Worm (Caenorhabditis elegans): ENCODE data around the gene clec-195.
"Not testable (repeated sequence)": the region's sequence is repeated elsewhere in the genome, so short reads cannot be mapped to it uniquely, and the experiment has no call there.

Gene clec-195

ce11 chrIV:17070791-17071190 lies 25.2 kb upstream of the clec-195 start, which contains the start of gene Y116A8C.24:
Y116A8C.24 (minus strand) TSS chrIV:17070891.
- TF ChIP-seq egl-27, F10B5.3, ZK546.5 (tag; optimal IDR thresholded peaks at IDR 0.05): not testable (repeated sequence)

ce11 chrIV:17064937-17065336 lies 19.3 kb upstream of the clec-195 start, which contains the start of gene Y116A8C.465:
Y116A8C.465 (plus strand) TSS chrIV:17065237.
- not testable (repeated sequence) for TF ChIP-seq spr-1 (tag; optimal IDR thresholded peaks at IDR 0.05); set-16 (GFP tag; IDR thresholded peaks at IDR 0.05); zip-2 (tag; optimal IDR thresholded peaks at IDR 0.05)

- not testable (repeated sequence) for TF ChIP-seq ztf-11 (tag; optimal IDR thresholded peaks at IDR 0.05); jun-1 (tag; optimal IDR thresholded peaks at IDR 0.05); daf-16 (GFP tag; optimal IDR thresholded peaks at IDR 0.05); daf-16 (tag; optimal IDR thresholded peaks at IDR 0.05)
Observed at ce11 chrIV:17063700-17064099, 18.1 kb upstream of the clec-195 start, which contains the start of gene Y116A8C.467. Y116A8C.467 (minus strand) TSS chrIV:17063800.

- peak; percentile 91 for TF ChIP-seq snpc-1.2 (GFP tag; IDR thresholded peaks at IDR 0.05)
Observed at ce11 chrIV:17058489-17059121, 13.0 kb upstream of the clec-195 start.

- TF ChIP-seq saeg-2 (GFP tag; IDR thresholded peaks at IDR 0.05) (no peak), dmd-9 (GFP tag; IDR thresholded peaks at IDR 0.05) (no peak), unc-130 (GFP tag; optimal IDR thresholded peaks at IDR 0.05) (no peak), F26F4.8 (GFP tag; conservative IDR thresholded peaks at IDR 0.05) (no peak), ama-1 (optimal IDR thresholded peaks at IDR 0.05) (no peak), hlh-30 (tag; optimal IDR thresholded peaks at IDR 0.05; ENCODE audit: insufficient read depth) (no peak), mes-2 (tag; optimal IDR thresholded peaks at IDR 0.05; ENCODE audit: poor library complexity, severe bottlenecking) (no peak), daf-16 (GFP tag; optimal IDR thresholded peaks at IDR 0.05) (no peak), daf-16 (tag; optimal IDR thresholded peaks at IDR 0.05) (no peak), ZK546.5 (tag; optimal IDR thresholded peaks at IDR 0.05) (no peak), R02D3.7 (tag; optimal IDR thresholded peaks at IDR 0.05) (no peak), nhr-42 (GFP tag; IDR thresholded peaks at IDR 0.05) (no peak), cey-2 (tag; optimal IDR thresholded peaks at IDR 0.05; ENCODE audit: borderline replicate concordance, insufficient read depth) (no peak)
Observed at ce11 chrIV:17058036-17058435, 12.4 kb upstream of the clec-195 start, which contains the start of gene Y116A8C.44. Y116A8C.44 (minus strand) TSS chrIV:17058136.

ce11 chrIV:17053261-17053660 lies 7.7 kb upstream of the clec-195 start, which contains the start of gene Y116A8C.23:
Y116A8C.23 (plus strand) TSS chrIV:17053561.
- TF ChIP-seq ZK546.5 (tag; optimal IDR thresholded peaks at IDR 0.05) (no peak), ceh-20 (GFP tag; IDR thresholded peaks at IDR 0.05) (no peak), vab-7 (GFP tag; IDR thresholded peaks at IDR 0.05) (no peak), nhr-11 (tag; optimal IDR thresholded peaks at IDR 0.05) (no peak), egl-27 (tag; optimal IDR thresholded peaks at IDR 0.05) (no peak), lin-29 (GFP tag; IDR thresholded peaks at IDR 0.05) (no peak), nhr-41 (GFP tag; IDR thresholded peaks at IDR 0.05) (no peak), gei-8 (GFP tag; optimal IDR thresholded peaks at IDR 0.05) (no peak), lin-1 (GFP tag; IDR thresholded peaks at IDR 0.05) (no peak), ceh-44 (GFP tag; IDR thresholded peaks at IDR 0.05) (no peak), hmg-1.1 (GFP tag; IDR thresholded peaks at IDR 0.05) (no peak), dmd-6 (GFP tag; IDR thresholded peaks at IDR 0.05) (no peak), mep-1 (tag; optimal IDR thresholded peaks at IDR 0.05) (no peak), D1046.2 (GFP tag; IDR thresholded peaks at IDR 0.05) (no peak), sdz-12 (GFP tag; optimal IDR thresholded peaks at IDR 0.05) (no peak), nhr-102 (tag; optimal IDR thresholded peaks at IDR 0.05) (no peak), lin-39 (tag; optimal IDR thresholded peaks at IDR 0.05) (no peak), F44E2.7 (GFP tag; IDR thresholded peaks at IDR 0.05) (no peak), ceh-32 (tag; optimal IDR thresholded peaks at IDR 0.05; ENCODE audit: poor library complexity) (no peak)

Measured in whole organism, L4 larva.